Fruit fly (Drosophila melanogaster) whole organism, pupa: ENCODE data around the gene Ir8a.

Experiments
- CG10348 ChIP-seq: fragments of 200-800 bp; sonication (Bioruptor generic); IDR thresholded peaks from 2 replicates; pipeline ENCODE4 v1.3.6; 2022; ENCODE audit warnings: missing biosample characterization, missing genetic modification characterization
- CG12605 ChIP-seq: fragments of 200-800 bp; sonication (Bioruptor generic); IDR thresholded peaks from 2 replicates; pipeline ENCODE4 v1.3.6; 2022; ENCODE audit warnings: missing biosample characterization, missing genetic modification characterization
- CG13204 ChIP-seq: fragments of 200-800 bp; sonication (Bioruptor generic); optimal IDR thresholded peaks from 2 replicates; lab custom pipeline; 2018; ENCODE audit warnings: missing biosample characterization, mild to moderate bottlenecking, missing genetic modification characterization, moderate library complexity
- CG14655 ChIP-seq: fragments of 200-800 bp; sonication (Bioruptor generic); optimal IDR thresholded peaks from 3 replicates; lab custom pipeline; 2017; ENCODE audit warnings: mild to moderate bottlenecking, missing biosample characterization, missing genetic modification reagents, missing genetic modification characterization
- CG15710 ChIP-seq: fragments of 200-800 bp; sonication (Bioruptor generic); optimal IDR thresholded peaks from 2 replicates; lab custom pipeline; 2018; ENCODE audit warnings: missing biosample characterization, mild to moderate bottlenecking, missing genetic modification characterization, moderate library complexity
- CG17806 ChIP-seq: fragments of 200-800 bp; sonication (Bioruptor generic); optimal IDR thresholded peaks from 2 replicates; lab custom pipeline; 2018; ENCODE audit warnings: missing biosample characterization, mild to moderate bottlenecking, missing genetic modification characterization, moderate library complexity
- CG32121 ChIP-seq: fragments of 200-800 bp; sonication (Bioruptor generic); IDR thresholded peaks from 2 replicates; pipeline ENCODE4 v1.3.6; 2022; ENCODE audit warnings: missing biosample characterization, missing genetic modification characterization
- CG34367 ChIP-seq: fragments of 200-800 bp; sonication (Bioruptor generic); optimal IDR thresholded peaks from 2 replicates; lab custom pipeline; 2018; ENCODE audit warnings: missing biosample characterization, mild to moderate bottlenecking, missing genetic modification characterization
- CG4496 ChIP-seq: fragments of 200-800 bp; sonication (Bioruptor generic); IDR thresholded peaks from 3 replicates; pipeline ENCODE4 v1.3.6; 2022; ENCODE audit warnings: missing biosample characterization, missing genetic modification characterization
- CG8159 ChIP-seq: fragments of 200-800 bp; sonication (Bioruptor generic); optimal IDR thresholded peaks from 3 replicates; lab custom pipeline; 2018; ENCODE audit warnings: missing biosample characterization, mild to moderate bottlenecking, missing genetic modification characterization, moderate library complexity
- CG8301 ChIP-seq: fragments of 200-800 bp; sonication (Bioruptor generic); optimal IDR thresholded peaks from 2 replicates; lab custom pipeline; 2018; ENCODE audit warnings: missing biosample characterization, mild to moderate bottlenecking, missing genetic modification characterization
- CG9948 ChIP-seq: fragments of 200-800 bp; sonication (Bioruptor generic); optimal IDR thresholded peaks from 2 replicates; lab custom pipeline; 2018; ENCODE audit warnings: missing biosample characterization, mild to moderate bottlenecking, missing genetic modification characterization, moderate library complexity
- D1 ChIP-seq: fragments of 200-800 bp; sonication (Bioruptor generic); optimal IDR thresholded peaks from 2 replicates; lab custom pipeline; 2018; ENCODE audit warnings: missing biosample characterization, mild to moderate bottlenecking, missing genetic modification characterization, moderate library complexity
- EcR ChIP-seq: fragments of 200-800 bp; sonication (Bioruptor generic); optimal IDR thresholded peaks from 3 replicates; lab custom pipeline; 2019; ENCODE audit warnings: missing biosample characterization, missing genetic modification characterization, mild to moderate bottlenecking, moderate library complexity, missing genetic modification reagents
- Ets98B ChIP-seq: fragments of 200-800 bp; sonication (Bioruptor generic); IDR thresholded peaks from 2 replicates; pipeline ENCODE4 v1.3.6; 2022; ENCODE audit warnings: missing biosample characterization, missing genetic modification characterization
- Pif1A ChIP-seq: fragments of 200-800 bp; sonication (Bioruptor generic); optimal IDR thresholded peaks from 3 replicates; lab custom pipeline; 2016; ENCODE audit warnings: missing biosample characterization, missing genetic modification characterization
- Pif1B ChIP-seq: fragments of 200-800 bp; sonication (Bioruptor generic); optimal IDR thresholded peaks from 3 replicates; lab custom pipeline; 2016; ENCODE audit warnings: missing biosample characterization, missing genetic modification characterization
- Snoo ChIP-seq: fragments of 200-800 bp; sonication (Bioruptor generic); optimal IDR thresholded peaks from 3 replicates; lab custom pipeline; 2017; ENCODE audit warnings: missing biosample characterization, mild to moderate bottlenecking, missing genetic modification characterization, inconsistent platforms
- fd96Ca ChIP-seq: fragments of 200-800 bp; sonication (Bioruptor generic); IDR thresholded peaks from 3 replicates; pipeline ENCODE4 v1.3.6; 2022; ENCODE audit warnings: missing biosample characterization, missing genetic modification characterization
- gl ChIP-seq: fragments of 200-800 bp; sonication (Bioruptor generic); optimal IDR thresholded peaks from 2 replicates; lab custom pipeline; 2018; ENCODE audit warnings: missing biosample characterization, mild to moderate bottlenecking, missing genetic modification characterization
- rn ChIP-seq: fragments of 200-800 bp; sonication (Bioruptor generic); IDR thresholded peaks from 2 replicates; pipeline ENCODE4 v1.3.6; 2022; ENCODE audit warnings: missing biosample characterization, missing genetic modification characterization

Gene Ir8a

dm6 chrX:9196362-9196761 is 40.0 kb downstream of the Ir8a start, which contains the start of gene CG12118:
Gene CG12118 (minus strand): TSS chrX:9196414.
- no peak for TF ChIP-seq CG13204
- TF ChIP-seq CG34367 (tag; lab: Kevin White, UChicago), result peak; percentile 57
- no peak for TF ChIP-seq CG14655
- TF ChIP-seq Snoo (tag; lab: Kevin White, UChicago), result peak; percentile 51
- TF ChIP-seq CG4496, result peak; percentile 71; the same call in 2 of the 3 replicates
- TF ChIP-seq CG10348 (GFP tag; lab: Robert Waterston, UW), result no peak
- no peak for TF ChIP-seq gl (tag; lab: Kevin White, UChicago)
- peak; percentile 56 for TF ChIP-seq Pif1B
- TF ChIP-seq Ets98B (GFP tag; lab: Robert Waterston, UW), result peak; percentile 45
- TF ChIP-seq rn (GFP tag; lab: Robert Waterston, UW), result peak; percentile 31; the same call in 1 of the 2 replicates
- TF ChIP-seq CG15710 (tag; lab: Kevin White, UChicago), result peak; percentile 65
- no peak for TF ChIP-seq fd96Ca
- peak; percentile 14 for TF ChIP-seq CG8301
- no peak for TF ChIP-seq EcR (GFP tag; lab: Kevin White, UChicago)
- TF ChIP-seq CG12605 (GFP tag; lab: Robert Waterston, UW), result no peak
- TF ChIP-seq CG17806 (tag; lab: Kevin White, UChicago), result peak; percentile 64
- TF ChIP-seq Pif1A (GFP tag; lab: Kevin White, UChicago), result peak; percentile 46
- TF ChIP-seq CG9948 (tag; lab: Kevin White, UChicago), result peak; percentile 60
- TF ChIP-seq CG8159, result peak; percentile 65
- peak; percentile 33 for TF ChIP-seq D1 (tag; lab: Kevin White, UChicago)
- TF ChIP-seq CG32121, result peak; percentile 79
- TF ChIP-seq, all 21 proteins: peak for 14

dm6 chrX:9195311-9195710 is 41.1 kb downstream of the Ir8a start:
- no peak for TF ChIP-seq Snoo (tag; lab: Kevin White, UChicago)
- no peak for TF ChIP-seq CG8301
- TF ChIP-seq, all 21 proteins: peak for 0

- TF ChIP-seq CG8159 (no peak), CG14655 (no peak), D1 (tag; lab: Kevin White, UChicago) (no peak), Snoo (tag; lab: Kevin White, UChicago) (peak; percentile 23), CG8301 (peak; percentile 53), CG32121 (peak; percentile 27; the same call in 1 of the 2 replicates), Ets98B (GFP tag; lab: Robert Waterston, UW) (no peak), CG4496 (peak; percentile 56; the same call in 1 of the 3 replicates), rn (GFP tag; lab: Robert Waterston, UW) (0 out of 2 replicates have a peak, but pooled peaks have one; percentile 20), CG12605 (GFP tag; lab: Robert Waterston, UW) (no peak), CG17806 (tag; lab: Kevin White, UChicago) (peak; percentile 40), CG34367 (tag; lab: Kevin White, UChicago) (peak; percentile 26), Pif1B (no peak), CG13204 (no peak), Pif1A (GFP tag; lab: Kevin White, UChicago) (no peak), CG10348 (GFP tag; lab: Robert Waterston, UW) (peak; percentile 21; the same call in 1 of the 2 replicates), CG9948 (tag; lab: Kevin White, UChicago) (peak; percentile 25), fd96Ca (no peak), EcR (GFP tag; lab: Kevin White, UChicago) (no peak), CG15710 (tag; lab: Kevin White, UChicago) (peak; percentile 54)
These were observed 42.8 kb downstream of the Ir8a start, which contains the start of gene CG12106 for dm6 chrX:9193604-9194003. Gene CG12106 (plus strand): TSS chrX:9193898.

- no peak for TF ChIP-seq Ets98B (GFP tag; lab: Robert Waterston, UW)
- no peak for TF ChIP-seq CG15710 (tag; lab: Kevin White, UChicago)
- TF ChIP-seq CG10348 (GFP tag; lab: Robert Waterston, UW), result no peak
- TF ChIP-seq Snoo (tag; lab: Kevin White, UChicago), result no peak
- TF ChIP-seq CG34367 (tag; lab: Kevin White, UChicago), result no peak
- TF ChIP-seq gl (tag; lab: Kevin White, UChicago), result no peak
These were observed 44.0 kb downstream of the Ir8a start, which contains the start of gene CG12056 for dm6 chrX:9192429-9192828. Gene CG12056 (plus strand): TSS chrX:9192669.

dm6 chrX:9191357-9191756 is 45.0 kb downstream of the Ir8a start, which contains the start of gene CG12057:
Gene CG12057 (plus strand): TSS chrX:9191657.
- TF ChIP-seq CG17806 (tag; lab: Kevin White, UChicago) (no peak), CG15710 (tag; lab: Kevin White, UChicago) (no peak), EcR (GFP tag; lab: Kevin White, UChicago) (no peak), CG32121 (no peak), CG13204 (no peak), CG9948 (tag; lab: Kevin White, UChicago) (no peak)

dm6 chrX:9190555-9191184 is 45.7 kb downstream of the Ir8a start, which contains the start of gene CG12115:
Gene CG12115 (minus strand): TSS chrX:9190605.
- TF ChIP-seq CG14655, result no peak
- no peak for TF ChIP-seq rn (GFP tag; lab: Robert Waterston, UW)
- TF ChIP-seq CG15710 (tag; lab: Kevin White, UChicago), result no peak
- TF ChIP-seq, all 21 proteins: peak for 0
